Worm (Caenorhabditis elegans) whole organism, late embryonic: Measurements from ENCODE around the gene mon-2.

Experiments used
- C08G9.2 ChIP-seq: sonication (generic microtip); optimal IDR thresholded peaks from 2 replicates; lab custom pipeline; 2016; ENCODE audit warnings: mild to moderate bottlenecking, missing genetic modification characterization, moderate library complexity, missing compliant biosample characterization
- C38D4.7 ChIP-seq: fragments of 200-800 bp; sonication (Bioruptor generic); optimal IDR thresholded peaks from 2 replicates; lab custom pipeline; 2018; ENCODE audit warnings: mild to moderate bottlenecking, missing genetic modification characterization, moderate library complexity, missing compliant biosample characterization
- F13H6.1 ChIP-seq: sonication (generic microtip); optimal IDR thresholded peaks from 2 replicates; lab custom pipeline; 2016; ENCODE audit warnings: missing genetic modification characterization, missing compliant biosample characterization
- K02D7.2 ChIP-seq: sonication (generic microtip); optimal IDR thresholded peaks from 2 replicates; lab custom pipeline; 2017; ENCODE audit warnings: mild to moderate bottlenecking, missing genetic modification characterization, missing compliant biosample characterization
- K09A11.1 ChIP-seq: sonication (generic microtip); optimal IDR thresholded peaks from 2 replicates; lab custom pipeline; 2017; ENCODE audit warnings: antibody characterized with exemption, mild to moderate bottlenecking, missing genetic modification characterization, missing compliant biosample characterization; ENCODE audit not compliant: insufficient read depth
- Y22D7AL.16 ChIP-seq: sonication (generic microtip); optimal IDR thresholded peaks from 2 replicates; lab custom pipeline; 2016; ENCODE audit warnings: missing genetic modification characterization, missing compliant biosample characterization
- ahr-1 ChIP-seq: sonication (generic microtip); optimal IDR thresholded peaks from 2 replicates; lab custom pipeline; 2016; ENCODE audit warnings: missing genetic modification characterization, missing compliant biosample characterization
- ama-1 ChIP-seq: fragments of 150-350 bp; optimal IDR thresholded peaks from 2 replicates; lab custom pipeline; 2014
- ceh-14 ChIP-seq: sonication (generic microtip); optimal IDR thresholded peaks from 2 replicates; lab custom pipeline; 2016; ENCODE audit warnings: missing genotype, missing genetic modification characterization, missing compliant biosample characterization
- ceh-19 ChIP-seq: fragments of 200-800 bp; sonication (Bioruptor generic); optimal IDR thresholded peaks from 2 replicates; lab custom pipeline; 2018; ENCODE audit warnings: mild to moderate bottlenecking, missing genetic modification characterization, missing compliant biosample characterization
- ceh-2 ChIP-seq: sonication (generic microtip); optimal IDR thresholded peaks from 2 replicates; lab custom pipeline; 2016; ENCODE audit warnings: missing genotype, missing genetic modification characterization, missing compliant biosample characterization
- ceh-22 ChIP-seq: sonication (generic microtip); optimal IDR thresholded peaks from 2 replicates; lab custom pipeline; 2017; ENCODE audit warnings: missing biosample characterization, missing genetic modification characterization
- ceh-24 ChIP-seq: sonication (generic microtip); optimal IDR thresholded peaks from 2 replicates; lab custom pipeline; 2016; ENCODE audit warnings: mild to moderate bottlenecking, missing genetic modification characterization, missing compliant biosample characterization
- ceh-31 ChIP-seq: sonication (generic microtip); optimal IDR thresholded peaks from 2 replicates; lab custom pipeline; 2016; ENCODE audit warnings: missing genetic modification characterization, missing compliant biosample characterization
- ceh-48 ChIP-seq: sonication (generic microtip); optimal IDR thresholded peaks from 2 replicates; lab custom pipeline; 2016; ENCODE audit warnings: missing genetic modification characterization, inconsistent platforms, missing compliant biosample characterization
- ceh-9 ChIP-seq: sonication (generic microtip); optimal IDR thresholded peaks from 2 replicates; lab custom pipeline; 2016; ENCODE audit warnings: mild to moderate bottlenecking, missing genetic modification characterization, inconsistent platforms, missing compliant biosample characterization
- dmd-4 ChIP-seq: sonication (generic microtip); optimal IDR thresholded peaks from 2 replicates; lab custom pipeline; 2016; ENCODE audit warnings: borderline replicate concordance, missing genetic modification characterization, missing compliant biosample characterization
- dve-1 ChIP-seq: sonication (generic microtip); optimal IDR thresholded peaks from 2 replicates; lab custom pipeline; 2017; ENCODE audit warnings: antibody characterized with exemption, mild to moderate bottlenecking, missing genetic modification characterization, missing compliant biosample characterization
- elt-2 ChIP-seq: sonication (generic microtip); optimal IDR thresholded peaks from 2 replicates; lab custom pipeline; 2016; ENCODE audit warnings: missing genetic modification reagents, missing genetic modification characterization, missing compliant biosample characterization
- elt-4 ChIP-seq: sonication (generic microtip); optimal IDR thresholded peaks from 2 replicates; lab custom pipeline; 2016; ENCODE audit warnings: missing genetic modification characterization, missing compliant biosample characterization
- ets-4 ChIP-seq: sonication (generic microtip); optimal IDR thresholded peaks from 2 replicates; lab custom pipeline; 2016; ENCODE audit warnings: missing genetic modification characterization, missing compliant biosample characterization
- fax-1 ChIP-seq: sonication (generic microtip); optimal IDR thresholded peaks from 2 replicates; lab custom pipeline; 2016; ENCODE audit warnings: missing genotype, missing genetic modification characterization, missing compliant biosample characterization
- gmeb-2 ChIP-seq: sonication (generic microtip); optimal IDR thresholded peaks from 2 replicates; lab custom pipeline; 2016; ENCODE audit warnings: missing genetic modification characterization, inconsistent platforms, missing compliant biosample characterization
- hlh-15 ChIP-seq: sonication (generic microtip); optimal IDR thresholded peaks from 2 replicates; lab custom pipeline; 2016; ENCODE audit warnings: missing genetic modification characterization, missing compliant biosample characterization
- hlh-30 ChIP-seq: sonication (generic microtip); optimal IDR thresholded peaks from 2 replicates; lab custom pipeline; 2017; ENCODE audit warnings: antibody characterized with exemption, missing genetic modification characterization, missing compliant biosample characterization; ENCODE audit not compliant: insufficient read depth
- hlh-6 ChIP-seq: sonication (generic microtip); optimal IDR thresholded peaks from 2 replicates; lab custom pipeline; 2016; ENCODE audit warnings: missing genotype, missing genetic modification characterization, missing compliant biosample characterization
- hlh-8 ChIP-seq: sonication (generic microtip); optimal IDR thresholded peaks from 2 replicates; lab custom pipeline; 2016; ENCODE audit warnings: missing genotype, missing genetic modification characterization, missing compliant biosample characterization
- lim-6 ChIP-seq: sonication (generic microtip); optimal IDR thresholded peaks from 2 replicates; lab custom pipeline; 2016; ENCODE audit warnings: missing genetic modification characterization, missing compliant biosample characterization
- lin-11 ChIP-seq: fragments of 200-800 bp; sonication (Bioruptor generic); optimal IDR thresholded peaks from 2 replicates; lab custom pipeline; 2018; ENCODE audit warnings: mild to moderate bottlenecking, missing genetic modification characterization, missing compliant biosample characterization
- mec-3 ChIP-seq: sonication (generic microtip); optimal IDR thresholded peaks from 2 replicates; lab custom pipeline; 2016; ENCODE audit warnings: borderline replicate concordance, missing genetic modification characterization, missing compliant biosample characterization
- nfya-1 ChIP-seq: sonication (generic microtip); optimal IDR thresholded peaks from 2 replicates; lab custom pipeline; 2017; ENCODE audit warnings: missing genetic modification characterization, mild to moderate bottlenecking, missing compliant biosample characterization, antibody characterized with exemption, moderate library complexity
- nhr-11 ChIP-seq: fragments of 150-350 bp; optimal IDR thresholded peaks from 2 replicates; lab custom pipeline; 2014; ENCODE audit warnings: missing biosample characterization, missing genetic modification characterization
- nhr-232 ChIP-seq: sonication (generic microtip); optimal IDR thresholded peaks from 2 replicates; lab custom pipeline; 2016; ENCODE audit warnings: missing genetic modification characterization, missing compliant biosample characterization
- npax-4 ChIP-seq: sonication (generic microtip); optimal IDR thresholded peaks from 2 replicates; lab custom pipeline; 2016; ENCODE audit warnings: missing genetic modification characterization, missing compliant biosample characterization
- odd-2 ChIP-seq: sonication (generic microtip); optimal IDR thresholded peaks from 2 replicates; lab custom pipeline; 2017; ENCODE audit warnings: antibody characterized with exemption, mild to moderate bottlenecking, missing genetic modification characterization, missing compliant biosample characterization
- pag-3 ChIP-seq: sonication (generic microtip); optimal IDR thresholded peaks from 2 replicates; lab custom pipeline; 2016; ENCODE audit warnings: missing compliant biosample characterization, missing genetic modification characterization, borderline replicate concordance
- pat-9 ChIP-seq: fragments of 200-800 bp; sonication (Bioruptor generic); optimal IDR thresholded peaks from 2 replicates; lab custom pipeline; 2018; ENCODE audit warnings: mild to moderate bottlenecking, missing genetic modification characterization, moderate library complexity, missing compliant biosample characterization
- pha-2 ChIP-seq: sonication (generic microtip); optimal IDR thresholded peaks from 2 replicates; lab custom pipeline; 2017; ENCODE audit warnings: mild to moderate bottlenecking, missing genetic modification characterization, missing compliant biosample characterization
- pha-4 ChIP-seq: fragments of 150-350 bp; optimal IDR thresholded peaks from 2 replicates; lab custom pipeline; 2018; ENCODE audit warnings: missing biosample characterization, missing genetic modification reagents, missing genetic modification characterization
- pqm-1 ChIP-seq: sonication (generic microtip); optimal IDR thresholded peaks from 2 replicates; lab custom pipeline; 2016; ENCODE audit warnings: missing genetic modification characterization, missing compliant biosample characterization
- pros-1 ChIP-seq: fragments of 150-350 bp; optimal IDR thresholded peaks from 2 replicates; lab custom pipeline; 2014; ENCODE audit warnings: missing biosample characterization, missing genetic modification reagents, missing genetic modification characterization
- rnt-1 ChIP-seq: sonication (generic microtip); optimal IDR thresholded peaks from 2 replicates; lab custom pipeline; 2016; ENCODE audit warnings: missing genetic modification characterization, missing compliant biosample characterization
- sdc-2 ChIP-seq: sonication (generic microtip); optimal IDR thresholded peaks from 2 replicates; lab custom pipeline; 2016; ENCODE audit warnings: missing genotype, missing genetic modification characterization, missing compliant biosample characterization
- sox-2 ChIP-seq: fragments of 200-800 bp; sonication (Bioruptor generic); IDR thresholded peaks from 2 replicates; pipeline ENCODE4 v1.3.6; 2022; ENCODE audit warnings: missing genetic modification reagents, missing genetic modification characterization, missing compliant biosample characterization
- sox-4 ChIP-seq: sonication (generic microtip); optimal IDR thresholded peaks from 2 replicates; lab custom pipeline; 2017; ENCODE audit warnings: mild to moderate bottlenecking, missing genetic modification characterization, inconsistent platforms, missing compliant biosample characterization
- syd-9 ChIP-seq: sonication (generic microtip); optimal IDR thresholded peaks from 2 replicates; lab custom pipeline; 2016; ENCODE audit warnings: mild to moderate bottlenecking, missing genetic modification characterization, moderate library complexity, missing compliant biosample characterization
- tbx-2 ChIP-seq: sonication (generic microtip); optimal IDR thresholded peaks from 2 replicates; lab custom pipeline; 2016; ENCODE audit warnings: missing genetic modification characterization, missing compliant biosample characterization
- tbx-7 ChIP-seq: sonication (generic microtip); optimal IDR thresholded peaks from 2 replicates; lab custom pipeline; 2016; ENCODE audit warnings: missing genotype, missing genetic modification characterization, missing compliant biosample characterization
- unc-3 ChIP-seq, 2 experiments: fragments of 200-800 bp in 1 of 2; sonication (Bioruptor generic) in 1 of 2; sonication (generic microtip) in 1 of 2; conservative IDR thresholded peaks in 1 of 2; optimal IDR thresholded peaks in 1 of 2; 2 replicates each; pipeline versions ENCODE4 v1.3.6 to Lab custom; 2016 to 2022; ENCODE audit warnings: missing compliant biosample characterization in 2 of 2, missing genetic modification characterization in 2 of 2, missing genetic modification reagents in 1 of 2
- unc-55 ChIP-seq: sonication (generic microtip); optimal IDR thresholded peaks from 2 replicates; lab custom pipeline; 2017; ENCODE audit warnings: missing biosample characterization, missing genetic modification reagents, missing genetic modification characterization
- unc-86 ChIP-seq: sonication (generic microtip); optimal IDR thresholded peaks from 2 replicates; lab custom pipeline; 2016; ENCODE audit warnings: missing genetic modification characterization, missing compliant biosample characterization
- zip-5 ChIP-seq: sonication (generic microtip); optimal IDR thresholded peaks from 2 replicates; lab custom pipeline; 2016; ENCODE audit warnings: missing genetic modification characterization, missing compliant biosample characterization
- ztf-16 ChIP-seq: sonication (generic microtip); optimal IDR thresholded peaks from 2 replicates; lab custom pipeline; 2017; ENCODE audit warnings: missing genetic modification characterization, missing compliant biosample characterization

mon-2 gene

DNA sequence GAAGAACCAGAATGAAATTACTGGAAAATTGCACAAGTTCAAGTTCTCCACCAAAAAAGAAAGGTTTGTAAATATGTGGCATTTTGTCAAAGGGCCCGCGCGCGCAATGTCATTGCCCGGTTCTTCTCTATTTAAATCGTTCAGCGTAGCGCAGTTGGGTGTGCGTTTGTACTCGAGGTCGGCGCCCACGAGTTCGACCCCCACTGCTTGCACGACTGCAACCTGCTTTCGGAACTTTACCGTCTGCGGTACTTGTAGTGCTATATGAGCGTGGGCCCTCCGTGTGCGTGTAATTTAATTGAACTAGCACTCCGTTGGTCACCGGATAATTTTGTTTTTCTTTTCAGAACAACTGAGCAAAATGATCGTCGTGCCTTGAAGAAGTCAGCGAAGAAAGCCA, 10.1 kb upstream of the mon-2 start:
- TF ChIP-seq ceh-31 (tag; lab: Kevin White, UChicago) (peak; percentile 23), elt-4 (no peak), tbx-2 (tag; lab: Kevin White, UChicago) (peak; percentile 61), K09A11.1 (tag; lab: Kevin White, UChicago) (peak; percentile 12), dve-1 (tag; lab: Kevin White, UChicago) (no peak), sox-2 (GFP tag; lab: Robert Waterston, UW) (peak; percentile 25; the same call in 1 of the 2 replicates), nhr-11 (tag; lab: Kevin White, UChicago) (no peak), ets-4 (tag; lab: Kevin White, UChicago) (no peak), mec-3 (tag; lab: Kevin White, UChicago) (peak; percentile 4), C38D4.7 (GFP tag; lab: Kevin White, UChicago) (no peak), gmeb-2 (tag; lab: Kevin White, UChicago) (peak; percentile 68), pha-2 (tag; lab: Kevin White, UChicago) (peak; percentile 60), ceh-9 (tag; lab: Kevin White, UChicago) (no peak), nfya-1 (peak; percentile 45), unc-3 (GFP tag; conservative IDR thresholded peaks at IDR 0.05; lab: Robert Waterston, UW) (no peak), unc-3 (tag; optimal IDR thresholded peaks at IDR 0.05; lab: Kevin White, UChicago) (peak; percentile 4), odd-2 (tag; lab: Kevin White, UChicago) (no peak), rnt-1 (no peak), K02D7.2 (tag; lab: Kevin White, UChicago) (peak; percentile 51), unc-55 (GFP tag; lab: Kevin White, UChicago) (no peak), ama-1 (lab: Kevin White, UChicago) (no peak), ztf-16 (peak; percentile 63), hlh-8 (no peak), ceh-19 (GFP tag; lab: Kevin White, UChicago) (peak; percentile 36), lim-6 (tag; lab: Kevin White, UChicago) (no peak), ceh-2 (tag; lab: Kevin White, UChicago) (peak; percentile 65), unc-86 (no peak), dmd-4 (tag; lab: Kevin White, UChicago) (peak; percentile 15), ahr-1 (tag; lab: Kevin White, UChicago) (no peak), sdc-2 (tag; lab: Kevin White, UChicago) (peak; percentile 66), hlh-30 (tag; lab: Kevin White, UChicago) (peak; percentile 68), ceh-14 (tag; lab: Kevin White, UChicago) (peak; percentile 28), syd-9 (peak; percentile 30), ceh-48 (tag; lab: Kevin White, UChicago) (peak; percentile 36), pat-9 (tag; lab: Kevin White, UChicago) (peak; percentile 76), pag-3 (tag; lab: Kevin White, UChicago) (no peak), nhr-232 (tag; lab: Kevin White, UChicago) (peak; percentile 54), hlh-15 (peak; percentile 38), pha-4 (tag; lab: Kevin White, UChicago) (no peak), lin-11 (tag; lab: Kevin White, UChicago) (peak; percentile 46), pros-1 (tag; lab: Kevin White, UChicago) (no peak), npax-4 (peak; percentile 32), pqm-1 (tag; lab: Kevin White, UChicago) (no peak), sox-4 (peak; percentile 45), fax-1 (tag; lab: Kevin White, UChicago) (peak; percentile 44), tbx-7 (tag; lab: Kevin White, UChicago) (no peak), ceh-22 (tag; lab: Kevin White, UChicago) (no peak), ceh-24 (tag; lab: Kevin White, UChicago) (peak; percentile 22), F13H6.1 (tag; lab: Kevin White, UChicago) (no peak), elt-2 (tag; lab: Kevin White, UChicago) (peak; percentile 69), zip-5 (peak; percentile 71), hlh-6 (peak; percentile 67), C08G9.2 (tag; lab: Kevin White, UChicago) (peak; percentile 59), Y22D7AL.16 (tag; lab: Kevin White, UChicago) (peak; percentile 7)
